Fruit fly (Drosophila melanogaster): Measurements from ENCODE around the gene stas.

stas gene

dm6 chrX:17575846-17576245, 51.8 kb downstream of the stas start:
- TF ChIP-seq Dll (optimal IDR thresholded peaks at IDR 0.05) (no peak), psq (optimal IDR thresholded peaks at IDR 0.05) (no peak), EcR (GFP tag; optimal IDR thresholded peaks at IDR 0.05) (no peak), usp (GFP tag; optimal IDR thresholded peaks at IDR 0.05) (no peak), CG8478 (optimal IDR thresholded peaks at IDR 0.05) (no peak), pan (optimal IDR thresholded peaks at IDR 0.05) (no peak)
